Worm (Caenorhabditis elegans) whole organism, L2 larva: ENCODE measurements around the gene nhl-3.

ENCODE experiments used
- C34F6.9 ChIP-seq: fragments of 150-350 bp; optimal IDR thresholded peaks from 2 replicates; lab custom pipeline; 2014; ENCODE audit warnings: missing biosample characterization, missing genetic modification characterization
- F13H6.1 ChIP-seq: sonication (generic microtip); optimal IDR thresholded peaks from 2 replicates; lab custom pipeline; 2016; ENCODE audit warnings: missing genetic modification characterization, missing compliant biosample characterization
- R02D3.7 ChIP-seq: fragments of 150-350 bp; optimal IDR thresholded peaks from 2 replicates; lab custom pipeline; 2014; ENCODE audit warnings: missing biosample characterization, missing genetic modification characterization
- Y55F3AM.14 ChIP-seq: fragments of 200-800 bp; sonication (Bioruptor generic); optimal IDR thresholded peaks from 2 replicates; lab custom pipeline; 2018; ENCODE audit warnings: mild to moderate bottlenecking, missing genetic modification characterization, missing compliant biosample characterization
- ZK546.5 ChIP-seq: sonication (generic microtip); optimal IDR thresholded peaks from 2 replicates; lab custom pipeline; 2017; ENCODE audit warnings: missing biosample characterization, missing genetic modification characterization
- alr-1 ChIP-seq: fragments of 150-350 bp; optimal IDR thresholded peaks from 2 replicates; lab custom pipeline; 2014; ENCODE audit warnings: missing biosample characterization, missing genetic modification characterization
- aly-2 ChIP-seq: fragments of 150-350 bp; optimal IDR thresholded peaks from 2 replicates; lab custom pipeline; 2014; ENCODE audit warnings: missing biosample characterization, missing genetic modification characterization
- ama-1 ChIP-seq: fragments of 150-350 bp; optimal IDR thresholded peaks from 2 replicates; lab custom pipeline; 2018; ENCODE audit warnings: inconsistent platforms
- blmp-1 ChIP-seq: sonication (generic microtip); optimal IDR thresholded peaks from 2 replicates; lab custom pipeline; 2017; ENCODE audit warnings: missing genetic modification characterization, mild to moderate bottlenecking, missing compliant biosample characterization, antibody characterized with exemption, moderate library complexity; ENCODE audit not compliant: insufficient read depth
- ceh-16 ChIP-seq: fragments of 150-350 bp; optimal IDR thresholded peaks from 2 replicates; lab custom pipeline; 2014; ENCODE audit warnings: missing biosample characterization, missing genetic modification characterization
- dmd-4 ChIP-seq: sonication (generic microtip); optimal IDR thresholded peaks from 2 replicates; lab custom pipeline; 2017; ENCODE audit warnings: missing biosample characterization, missing genetic modification characterization
- egl-27 ChIP-seq: sonication (generic microtip); optimal IDR thresholded peaks from 3 replicates; lab custom pipeline; 2017; ENCODE audit warnings: missing biosample characterization, missing genetic modification reagents, missing genetic modification characterization
- elt-1 ChIP-seq: fragments of 150-350 bp; optimal IDR thresholded peaks from 2 replicates; lab custom pipeline; 2014; ENCODE audit warnings: missing biosample characterization, missing genetic modification characterization
- elt-3 ChIP-seq: sonication (generic microtip); optimal IDR thresholded peaks from 2 replicates; lab custom pipeline; 2017; ENCODE audit warnings: missing biosample characterization, missing genetic modification characterization
- fos-1 ChIP-seq: fragments of 150-350 bp; optimal IDR thresholded peaks from 2 replicates; lab custom pipeline; 2014; ENCODE audit warnings: missing biosample characterization, missing genetic modification characterization
- gmeb-1 ChIP-seq: fragments of 150-350 bp; optimal IDR thresholded peaks from 2 replicates; lab custom pipeline; 2014; ENCODE audit warnings: missing biosample characterization, missing genetic modification characterization
- lin-11 ChIP-seq: fragments of 150-350 bp; sonication (generic microtip); optimal IDR thresholded peaks from 2 replicates; lab custom pipeline; 2014; ENCODE audit warnings: missing biosample characterization, missing genetic modification characterization, inconsistent platforms, mixed read lengths
- lin-13 ChIP-seq: fragments of 150-350 bp; optimal IDR thresholded peaks from 2 replicates; lab custom pipeline; 2014; ENCODE audit warnings: missing biosample characterization, missing genetic modification reagents, missing genetic modification characterization
- mab-5 ChIP-seq: fragments of 150-350 bp; optimal IDR thresholded peaks from 2 replicates; lab custom pipeline; 2014; ENCODE audit warnings: missing biosample characterization, missing genetic modification characterization
- mbf-1 ChIP-seq: sonication (generic microtip); optimal IDR thresholded peaks from 2 replicates; lab custom pipeline; 2017; ENCODE audit warnings: missing biosample characterization, missing genetic modification characterization
- mdl-1 ChIP-seq, 2 experiments: fragments of 150-350 bp in 1 of 2; sonication (generic microtip) in 1 of 2; optimal IDR thresholded peaks; 2 replicates each; lab custom pipeline; 2017; ENCODE audit warnings: missing biosample characterization in 2 of 2, missing genetic modification characterization in 2 of 2
- nhr-10 ChIP-seq: sonication (generic microtip); optimal IDR thresholded peaks from 2 replicates; lab custom pipeline; 2017; ENCODE audit warnings: missing biosample characterization, missing genetic modification characterization
- nhr-11 ChIP-seq: fragments of 150-350 bp; optimal IDR thresholded peaks from 2 replicates; lab custom pipeline; 2014; ENCODE audit warnings: missing biosample characterization, missing genetic modification characterization
- nhr-12 ChIP-seq: fragments of 150-350 bp; optimal IDR thresholded peaks from 2 replicates; lab custom pipeline; 2014; ENCODE audit warnings: missing biosample characterization, missing genetic modification characterization
- nhr-21 ChIP-seq: fragments of 150-350 bp; optimal IDR thresholded peaks from 2 replicates; lab custom pipeline; 2014; ENCODE audit warnings: missing biosample characterization, missing genetic modification characterization
- nhr-237 ChIP-seq: fragments of 150-350 bp; optimal IDR thresholded peaks from 2 replicates; lab custom pipeline; 2014; ENCODE audit warnings: missing biosample characterization, missing genetic modification characterization
- nhr-25 ChIP-seq: fragments of 150-350 bp; sonication (generic microtip); optimal IDR thresholded peaks from 3 replicates; lab custom pipeline; 2014; ENCODE audit warnings: missing biosample characterization, missing genetic modification characterization
- nhr-6 ChIP-seq: fragments of 150-350 bp; optimal IDR thresholded peaks from 2 replicates; lab custom pipeline; 2014; ENCODE audit warnings: missing biosample characterization, missing genetic modification characterization
- peb-1 ChIP-seq: fragments of 150-350 bp; optimal IDR thresholded peaks from 2 replicates; lab custom pipeline; 2014; ENCODE audit warnings: missing biosample characterization, missing genetic modification characterization
- sem-4 ChIP-seq: fragments of 150-350 bp; optimal IDR thresholded peaks from 2 replicates; lab custom pipeline; 2014; ENCODE audit warnings: missing biosample characterization, missing genetic modification reagents, missing genetic modification characterization
- skn-1 ChIP-seq: sonication (generic microtip); optimal IDR thresholded peaks from 2 replicates; lab custom pipeline; 2017; ENCODE audit warnings: missing biosample characterization, missing genetic modification characterization
- unc-39 ChIP-seq: fragments of 150-350 bp; optimal IDR thresholded peaks from 2 replicates; lab custom pipeline; 2014; ENCODE audit warnings: missing biosample characterization, missing genetic modification characterization
- unc-62 ChIP-seq: fragments of 150-350 bp; optimal IDR thresholded peaks from 2 replicates; lab custom pipeline; 2014; ENCODE audit warnings: missing biosample characterization, missing genetic modification reagents, missing genetic modification characterization
- zag-1 ChIP-seq: fragments of 150-350 bp; optimal IDR thresholded peaks from 2 replicates; lab custom pipeline; 2014; ENCODE audit warnings: missing biosample characterization, missing genetic modification characterization
- ztf-1 ChIP-seq: fragments of 200-800 bp; sonication (Bioruptor generic); conservative IDR thresholded peaks from 2 replicates; pipeline ENCODE4 v1.3.6; 2022; ENCODE audit warnings: missing genetic modification characterization, missing compliant biosample characterization
- ztf-11 ChIP-seq: sonication (generic microtip); optimal IDR thresholded peaks from 2 replicates; lab custom pipeline; 2017; ENCODE audit warnings: missing biosample characterization, missing genetic modification characterization
- ztf-4 ChIP-seq: fragments of 150-350 bp; optimal IDR thresholded peaks from 2 replicates; lab custom pipeline; 2014; ENCODE audit warnings: missing biosample characterization, missing genetic modification characterization

nhl-3 gene

DNA sequence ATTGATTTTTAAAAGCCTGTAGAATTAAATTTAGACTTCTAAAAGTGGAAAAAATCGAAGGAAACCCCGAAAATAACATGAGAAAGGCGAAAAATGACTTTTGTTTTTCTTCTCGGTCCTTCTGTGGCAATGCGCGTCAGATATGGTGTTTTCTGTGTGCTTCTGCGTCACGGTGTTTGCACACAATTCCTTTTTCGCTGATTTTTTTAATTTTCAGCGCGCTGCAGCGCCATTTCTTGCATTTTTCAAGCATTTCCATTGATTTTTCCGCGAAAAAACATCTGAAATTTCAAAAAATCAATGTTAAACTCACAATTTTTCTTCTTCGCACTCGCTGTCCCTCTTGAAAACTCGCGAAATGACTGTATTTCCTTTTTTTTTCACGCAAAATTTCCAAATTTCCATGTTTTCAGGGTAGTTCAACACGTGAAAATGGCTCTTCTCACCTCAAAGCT lies 21.7 kb downstream of the nhl-3 start, which contains the start of the genes cdc-37 and W08F4.3 (continued):
- TF ChIP-seq mbf-1 (no peak), F13H6.1 (tag; lab: Kevin White, UChicago) (no peak), Y55F3AM.14 (GFP tag; lab: Kevin White, UChicago) (no peak)
- TF ChIP-seq, all 48 proteins: peak for 5

DNA sequence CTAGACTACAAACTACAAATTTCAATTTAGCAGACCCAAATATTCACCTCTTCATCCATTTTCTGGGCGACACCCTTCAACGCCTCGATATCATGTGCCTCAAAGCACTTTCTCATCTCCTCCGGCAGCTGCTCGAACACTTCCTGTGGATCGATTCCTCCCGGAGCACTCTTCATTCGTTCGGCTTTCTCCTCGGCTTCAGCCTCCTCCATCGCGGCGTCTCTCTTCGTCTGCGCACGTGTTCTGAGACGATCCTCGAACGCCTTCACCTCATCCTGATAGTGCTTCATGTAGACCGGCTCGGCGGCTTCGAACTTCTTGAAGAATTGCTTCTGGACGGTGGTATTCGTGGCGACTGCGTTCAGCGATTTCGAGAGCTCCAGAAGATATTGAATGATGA lies 23.1 kb downstream of the nhl-3 start:
- no peak for TF ChIP-seq zag-1
- no peak for TF ChIP-seq egl-27 (tag; lab: Kevin White, UChicago)
- no peak for TF ChIP-seq sem-4
- TF ChIP-seq nhr-25 (tag; lab: Kevin White, UChicago): no peak
- no peak for TF ChIP-seq elt-3 (tag; lab: Kevin White, UChicago)
- no peak for TF ChIP-seq nhr-6 (tag; lab: Kevin White, UChicago)
- TF ChIP-seq mab-5 (tag; lab: Kevin White, UChicago): no peak
- TF ChIP-seq fos-1 (tag; lab: Kevin White, UChicago): no peak
- TF ChIP-seq alr-1: no peak
- no peak for TF ChIP-seq skn-1 (tag; lab: Kevin White, UChicago)
- TF ChIP-seq ZK546.5 (tag; lab: Kevin White, UChicago): no peak
- TF ChIP-seq nhr-12: no peak
- no peak for TF ChIP-seq elt-1 (tag; lab: Kevin White, UChicago)
- TF ChIP-seq unc-39: no peak
- TF ChIP-seq lin-13: no peak
- no peak for TF ChIP-seq unc-62
- TF ChIP-seq nhr-21: no peak
- TF ChIP-seq, all 48 proteins: peak for 0

DNA sequence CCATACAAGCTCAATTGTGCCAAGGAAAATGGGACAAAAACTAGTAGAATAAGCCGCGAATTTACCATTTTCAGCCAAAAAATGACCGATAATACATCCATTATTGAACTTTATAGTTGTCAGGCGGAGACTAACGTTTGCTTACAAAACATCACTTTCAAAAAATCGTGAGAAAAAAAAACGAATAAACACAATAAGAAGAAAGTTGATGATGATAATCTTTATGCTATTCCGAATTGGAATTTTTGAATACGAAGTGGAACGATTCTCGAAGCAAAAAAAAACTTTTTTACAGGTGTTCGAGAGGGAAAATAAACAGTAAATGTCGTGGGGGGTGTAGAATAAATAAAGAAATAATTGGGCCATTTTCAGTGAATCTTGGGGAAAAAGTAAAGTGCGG lies 24.3 kb downstream of the nhl-3 start, which contains the start of gene W08F4.7:
W08F4.7 (minus strand) TSS at position 101 of the 400 bp plus-strand sequence.
- TF ChIP-seq blmp-1 (tag; lab: Kevin White, UChicago): no peak
- TF ChIP-seq nhr-12: no peak
- TF ChIP-seq R02D3.7 (tag; lab: Kevin White, UChicago): no peak
- no peak for TF ChIP-seq ceh-16 (tag; lab: Kevin White, UChicago)
- no peak for TF ChIP-seq lin-11 (tag; lab: Kevin White, UChicago)
- no peak for TF ChIP-seq nhr-237 (tag; lab: Kevin White, UChicago)
- TF ChIP-seq dmd-4: no peak
- no peak for TF ChIP-seq aly-2
- TF ChIP-seq nhr-25 (tag; lab: Kevin White, UChicago): no peak
- no peak for TF ChIP-seq skn-1 (tag; lab: Kevin White, UChicago)
- TF ChIP-seq F13H6.1 (tag; lab: Kevin White, UChicago): no peak
- no peak for TF ChIP-seq unc-62
- no peak for TF ChIP-seq C34F6.9 (tag; lab: Kevin White, UChicago)
- no peak for TF ChIP-seq nhr-6 (tag; lab: Kevin White, UChicago)
- TF ChIP-seq Y55F3AM.14 (GFP tag; lab: Kevin White, UChicago): no peak
- no peak for TF ChIP-seq peb-1 (tag; lab: Kevin White, UChicago)
- TF ChIP-seq ztf-1 (GFP tag; lab: Robert Waterston, UW): no peak
- TF ChIP-seq nhr-11 (tag; lab: Kevin White, UChicago): no peak

DNA sequence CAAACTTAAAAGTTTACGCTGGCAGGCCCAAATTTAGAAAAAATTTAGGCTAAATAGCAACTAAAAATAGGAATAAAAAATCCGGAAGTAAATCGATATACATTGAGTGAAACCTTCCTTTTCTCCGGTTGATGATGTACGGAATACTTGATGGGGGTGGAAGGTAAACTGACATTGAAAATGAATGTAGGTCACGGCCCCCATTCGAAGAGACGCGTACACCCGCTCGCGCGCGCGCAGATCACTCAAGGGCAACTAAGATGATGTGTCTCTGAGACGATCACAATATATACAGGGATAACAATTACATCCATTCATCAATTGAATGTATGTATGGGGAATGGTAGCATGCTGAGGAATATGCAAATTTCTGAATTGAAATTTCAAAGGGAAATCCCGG lies 27.9 kb downstream of the nhl-3 start:
- no peak for TF ChIP-seq nhr-237 (tag; lab: Kevin White, UChicago)
- no peak for TF ChIP-seq ama-1
- TF ChIP-seq ztf-1 (GFP tag; lab: Robert Waterston, UW): no peak
- TF ChIP-seq nhr-21: no peak
- no peak for TF ChIP-seq unc-62
- TF ChIP-seq gmeb-1: no peak
- no peak for TF ChIP-seq unc-39
- no peak for TF ChIP-seq skn-1 (tag; lab: Kevin White, UChicago)
- TF ChIP-seq nhr-11 (tag; lab: Kevin White, UChicago): no peak
- TF ChIP-seq elt-3 (tag; lab: Kevin White, UChicago): no peak
- TF ChIP-seq ZK546.5 (tag; lab: Kevin White, UChicago): no peak
- TF ChIP-seq nhr-10: no peak
- TF ChIP-seq C34F6.9 (tag; lab: Kevin White, UChicago): no peak
- no peak for TF ChIP-seq ztf-11
- TF ChIP-seq, all 48 proteins: peak for 0

DNA sequence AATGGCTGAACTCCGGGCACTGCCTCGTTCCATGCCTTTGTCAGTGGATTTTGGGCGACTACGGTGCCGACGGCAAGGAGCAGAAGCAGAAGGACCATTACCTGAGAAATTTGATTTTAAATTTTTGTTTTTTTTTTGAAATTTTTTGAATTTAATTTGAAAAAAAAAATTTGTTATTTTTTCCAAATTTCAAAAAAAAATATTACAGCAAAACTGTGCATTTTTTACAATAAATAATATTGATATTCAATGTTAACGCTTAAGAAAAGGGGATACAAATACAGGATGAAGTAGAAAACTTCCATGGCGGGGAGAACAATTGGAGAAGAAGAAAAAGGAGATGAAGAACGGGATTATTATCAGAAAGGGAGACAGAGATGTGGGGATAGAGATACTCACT lies 29.9 kb downstream of the nhl-3 start, which contains the start of gene mlt-8:
mlt-8 (minus strand) TSS at position 101 of the 400 bp plus-strand sequence.
- no peak for TF ChIP-seq Y55F3AM.14 (GFP tag; lab: Kevin White, UChicago)
- no peak for TF ChIP-seq ztf-4 (tag; lab: Kevin White, UChicago)
- no peak for TF ChIP-seq sem-4
- TF ChIP-seq dmd-4: no peak
- TF ChIP-seq egl-27 (tag; lab: Kevin White, UChicago): no peak
- TF ChIP-seq nhr-12: no peak
- TF ChIP-seq nhr-11 (tag; lab: Kevin White, UChicago): no peak
- no peak for TF ChIP-seq mdl-1 (tag; optimal IDR thresholded peaks at IDR 0.05; lab: Kevin White, UChicago)
